Worm (Caenorhabditis elegans): ENCODE measurements around the gene rrf-3.

ce11 chrII:8144543-8144942, 17.7 kb upstream of the rrf-3 start, which contains the start of gene F10B5.2:
- TF ChIP-seq bed-3 (GFP tag; optimal IDR thresholded peaks at IDR 0.05) (no peak), unc-39 (tag; optimal IDR thresholded peaks at IDR 0.05) (no peak), unc-62 (GFP tag; optimal IDR thresholded peaks at IDR 0.05) (no peak), mab-5 (tag; optimal IDR thresholded peaks at IDR 0.05) (no peak)
